Worm (Caenorhabditis elegans): ENCODE data around the gene C17G10.6.

DNA sequence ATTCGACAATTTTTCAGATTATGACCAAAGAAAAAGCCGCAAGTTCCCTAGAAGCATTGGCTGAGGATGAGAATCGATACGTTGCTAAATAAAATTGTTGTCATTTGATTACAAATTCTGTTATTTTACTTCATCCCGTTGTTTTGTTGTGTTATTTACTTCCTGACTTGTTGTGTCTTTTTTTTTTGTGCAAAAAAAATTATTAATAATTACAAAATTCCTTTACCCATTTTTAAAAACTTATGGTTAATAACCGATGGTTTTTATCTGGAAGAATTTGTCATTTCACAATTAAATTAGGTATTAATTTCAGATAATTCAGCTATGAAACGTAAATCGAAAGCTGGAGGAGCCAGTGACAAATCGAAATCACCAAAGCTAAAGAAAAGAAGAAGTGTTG is 6.8 kb downstream of the C17G10.6 start, which contains the start of gene C17G10.1:
- TF ChIP-seq ztf-4 (tag; optimal IDR thresholded peaks at IDR 0.05) = no peak
- TF ChIP-seq elt-3 (tag; optimal IDR thresholded peaks at IDR 0.05) = no peak
- no peak for TF ChIP-seq lin-13 (GFP tag; optimal IDR thresholded peaks at IDR 0.05)
- no peak for TF ChIP-seq gmeb-1 (tag; optimal IDR thresholded peaks at IDR 0.05)
- no peak for TF ChIP-seq ZK546.5 (tag; optimal IDR thresholded peaks at IDR 0.05)
- TF ChIP-seq nhr-25 (tag; optimal IDR thresholded peaks at IDR 0.05) = no peak
- TF ChIP-seq unc-62 (GFP tag; optimal IDR thresholded peaks at IDR 0.05) = no peak
- TF ChIP-seq nhr-11 (tag; optimal IDR thresholded peaks at IDR 0.05) = no peak
- no peak for TF ChIP-seq nhr-6 (tag; optimal IDR thresholded peaks at IDR 0.05)
- no peak for TF ChIP-seq ztf-11 (tag; optimal IDR thresholded peaks at IDR 0.05)
- no peak for TF ChIP-seq ceh-16 (tag; optimal IDR thresholded peaks at IDR 0.05)
- no peak for TF ChIP-seq dmd-4 (tag; optimal IDR thresholded peaks at IDR 0.05)

All from whole organism, L2 larva.